Fruit fly (Drosophila melanogaster): ENCODE results near the gene CG12971.
A peak's percentile ranks its signal among the peaks of the same experiment; 100 is the strongest.

- TF ChIP-seq tj (GFP tag; optimal IDR thresholded peaks at IDR 0.05) (no peak), kay (GFP tag; ENCODE audit: borderline replicate concordance) (no peak), pad (GFP tag; optimal IDR thresholded peaks at IDR 0.05) (no peak), Mnt (GFP tag; optimal IDR thresholded peaks at IDR 0.05) (no peak), Hr96 (GFP tag; optimal IDR thresholded peaks at IDR 0.05) (peak; percentile 39), bab1 (GFP tag; optimal IDR thresholded peaks at IDR 0.05) (no peak)
Measured at dm6 chr3L:21348983-21349432, 7.3 kb downstream of the CG12971 start, which contains the start of gene ebd2.
